Worm (Caenorhabditis elegans): ENCODE measurements around the gene msp-32.

DNA sequence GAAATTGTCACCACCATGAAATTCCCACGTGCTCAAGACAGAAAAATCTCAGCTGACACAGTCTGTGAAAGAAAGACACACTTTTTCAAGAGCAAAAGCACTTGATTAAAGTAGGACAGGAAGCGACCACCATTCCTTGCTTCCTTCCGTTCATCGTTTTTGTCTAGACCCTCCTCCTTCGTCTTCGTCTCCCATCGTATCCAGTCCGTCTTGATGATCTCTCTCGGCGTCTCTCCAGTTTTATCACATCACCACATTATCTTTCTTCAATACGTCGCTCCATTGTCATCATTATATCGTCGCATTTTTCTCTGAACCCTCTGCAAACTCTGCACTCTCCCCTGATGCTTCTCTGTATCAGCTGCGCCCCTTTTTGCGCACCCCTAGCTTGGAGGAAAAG lies 9.5 kb downstream of the msp-32 start:
- TF ChIP-seq snpc-4 (tag; optimal IDR thresholded peaks at IDR 0.05) (no peak), pha-4 (tag; optimal IDR thresholded peaks at IDR 0.05) (no peak), nhr-76 (tag; optimal IDR thresholded peaks at IDR 0.05) (no peak), unc-62 (GFP tag; optimal IDR thresholded peaks at IDR 0.05) (peak; percentile 76), mep-1 (tag; optimal IDR thresholded peaks at IDR 0.05) (no peak), lsy-2 (tag; optimal IDR thresholded peaks at IDR 0.05) (no peak), nhr-12 (tag; optimal IDR thresholded peaks at IDR 0.05) (no peak), ztf-11 (tag; optimal IDR thresholded peaks at IDR 0.05) (no peak), mab-5 (tag; optimal IDR thresholded peaks at IDR 0.05) (no peak), flh-1 (GFP tag; optimal IDR thresholded peaks at IDR 0.05) (no peak), zip-8 (tag; optimal IDR thresholded peaks at IDR 0.05) (no peak), tbx-8 (GFP tag; optimal IDR thresholded peaks at IDR 0.05) (no peak), ces-1 (GFP tag; optimal IDR thresholded peaks at IDR 0.05) (no peak)

Measured in whole organism, mixed stage, embryonic.